Worm (Caenorhabditis elegans): ENCODE measurements around the gene clc-26.

DNA sequence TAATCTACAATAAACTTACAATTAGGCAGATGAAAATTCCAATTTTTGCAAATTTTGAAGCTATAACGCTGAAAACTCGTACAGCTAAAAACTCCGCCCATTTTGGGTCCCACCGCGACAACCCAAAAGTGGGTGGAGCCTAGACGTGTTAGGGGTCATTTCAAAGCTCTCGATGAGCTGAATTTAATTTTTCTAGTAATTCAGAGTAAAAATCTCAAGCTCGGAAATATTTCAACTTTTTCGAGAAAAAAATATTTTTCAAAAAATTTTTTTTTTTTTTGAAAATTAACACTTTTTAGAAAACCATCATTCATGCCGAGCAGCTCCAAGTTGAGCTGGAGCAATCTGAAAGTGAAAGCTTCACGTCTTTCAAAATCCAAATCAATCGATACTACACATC is 29.6 kb downstream of the clc-26 start, which contains the start of gene R06B10.7:
- TF ChIP-seq fos-1 (tag; optimal IDR thresholded peaks at IDR 0.05) (no peak), unc-62 (GFP tag; optimal IDR thresholded peaks at IDR 0.05) (no peak), lin-39 (tag; optimal IDR thresholded peaks at IDR 0.05) (no peak), zag-1 (tag; optimal IDR thresholded peaks at IDR 0.05) (no peak), snpc-4 (tag; optimal IDR thresholded peaks at IDR 0.05) (no peak), nhr-12 (tag; optimal IDR thresholded peaks at IDR 0.05) (no peak), elt-2 (tag; optimal IDR thresholded peaks at IDR 0.05) (no peak), nhr-19 (GFP tag; conservative IDR thresholded peaks at IDR 0.05) (no peak), lin-15B (tag; optimal IDR thresholded peaks at IDR 0.05) (no peak), ceh-88 (GFP tag; IDR thresholded peaks at IDR 0.05) (no peak), ama-1 (optimal IDR thresholded peaks at IDR 0.05) (no peak), nhr-90 (tag; optimal IDR thresholded peaks at IDR 0.05; ENCODE audit: poor library complexity) (no peak), unc-130 (tag; optimal IDR thresholded peaks at IDR 0.05) (no peak), pqm-1 (tag; optimal IDR thresholded peaks at IDR 0.05) (no peak)

All from whole organism, L1 larva.